Worm (Caenorhabditis elegans) whole organism, early embryonic: ENCODE results near the gene lit-1.

Experiments used
- ama-1 ChIP-seq: fragments of 150-350 bp; optimal IDR thresholded peaks from 2 replicates; lab custom pipeline; 2014
- tra-4 ChIP-seq: sonication (generic microtip); optimal IDR thresholded peaks from 2 replicates; lab custom pipeline; 2017; ENCODE audit warnings: missing genetic modification characterization, missing compliant biosample characterization

ce11 chrIII:13763260-13764112, 61.7 kb downstream of the lit-1 start:
- TF ChIP-seq tra-4 (tag; lab: Kevin White, UChicago) (no peak), ama-1 (lab: Kevin White, UChicago) (no peak)
